Worm (Caenorhabditis elegans) whole organism, L1 larva: Measurements from ENCODE around the gene Y17D7B.4.

Experiments used
- C04F5.9 ChIP-seq: sonication (generic microtip); optimal IDR thresholded peaks from 2 replicates; lab custom pipeline; 2016; ENCODE audit warnings: missing genetic modification characterization, missing compliant biosample characterization
- C16A3.4 ChIP-seq: fragments of 150-350 bp; optimal IDR thresholded peaks from 2 replicates; lab custom pipeline; 2014; ENCODE audit warnings: missing biosample characterization, missing genetic modification characterization
- Y116A8C.19 ChIP-seq: sonication (generic microtip); optimal IDR thresholded peaks from 2 replicates; lab custom pipeline; 2016; ENCODE audit warnings: missing compliant biosample characterization, missing genetic modification characterization, borderline replicate concordance
- aha-1 ChIP-seq: fragments of 150-350 bp; optimal IDR thresholded peaks from 2 replicates; lab custom pipeline; 2014; ENCODE audit warnings: missing biosample characterization, missing genetic modification characterization
- blmp-1 ChIP-seq: fragments of 150-350 bp; optimal IDR thresholded peaks from 2 replicates; lab custom pipeline; 2014; ENCODE audit warnings: missing biosample characterization, missing genetic modification characterization
- ceh-63 ChIP-seq: fragments of 200-800 bp; sonication (Bioruptor generic); optimal IDR thresholded peaks from 2 replicates; lab custom pipeline; 2018; ENCODE audit warnings: mild to moderate bottlenecking, missing genetic modification characterization, missing compliant biosample characterization
- ceh-88 ChIP-seq: fragments of 200-800 bp; sonication (Bioruptor generic); IDR thresholded peaks from 2 replicates; pipeline ENCODE4 v1.3.6; 2022; ENCODE audit warnings: missing genetic modification characterization, missing compliant biosample characterization
- ces-1 ChIP-seq: fragments of 150-350 bp; optimal IDR thresholded peaks from 2 replicates; lab custom pipeline; 2014; ENCODE audit warnings: missing biosample characterization, missing genetic modification reagents, missing genetic modification characterization
- efl-1 ChIP-seq, 4 experiments: fragments of 150-350 bp; optimal IDR thresholded peaks in 3 of 4; peaks in 1 of 4; 1 replicate in 1 of 4; 2 replicates in 3 of 4; lab custom pipeline; 2014; ENCODE audit warnings: missing biosample characterization in 2 of 4, missing genetic modification characterization in 2 of 4, missing genetic modification reagents in 2 of 4
- egl-27 ChIP-seq, 2 experiments: fragments of 150-350 bp in 1 of 2; sonication (generic microtip); optimal IDR thresholded peaks; 3 replicates each; lab custom pipeline; 2017 to 2018; ENCODE audit warnings: missing biosample characterization in 2 of 2, missing genetic modification characterization in 2 of 2, missing genetic modification reagents in 2 of 2
- elt-2 ChIP-seq: sonication (generic microtip); optimal IDR thresholded peaks from 2 replicates; lab custom pipeline; 2016; ENCODE audit warnings: missing genetic modification characterization, mild to moderate bottlenecking, inconsistent platforms, missing compliant biosample characterization, missing genetic modification reagents
- elt-3 ChIP-seq, 6 experiments: fragments of 150-350 bp in 1 of 6; sonication (generic microtip); optimal IDR thresholded peaks; 2 replicates each; lab custom pipeline; 2017 to 2018; ENCODE audit warnings: missing biosample characterization in 6 of 6, missing genetic modification characterization in 6 of 6, inconsistent platforms in 1 of 6
- ets-5 ChIP-seq: fragments of 200-800 bp; sonication (Bioruptor generic); IDR thresholded peaks from 2 replicates; pipeline ENCODE4 v1.3.6; 2022; ENCODE audit warnings: missing genetic modification characterization, missing compliant biosample characterization
- fkh-4 ChIP-seq: sonication (generic microtip); optimal IDR thresholded peaks from 2 replicates; lab custom pipeline; 2016; ENCODE audit warnings: missing compliant biosample characterization, missing genetic modification characterization, borderline replicate concordance
- fkh-8 ChIP-seq: sonication (generic microtip); optimal IDR thresholded peaks from 2 replicates; lab custom pipeline; 2016; ENCODE audit warnings: mild to moderate bottlenecking, missing genetic modification characterization, missing compliant biosample characterization
- grh-1 ChIP-seq: fragments of 200-800 bp; sonication (Bioruptor generic); IDR thresholded peaks from 2 replicates; pipeline ENCODE4 v1.3.6; 2022; ENCODE audit warnings: missing genetic modification reagents, missing genetic modification characterization, missing compliant biosample characterization
- hpl-2 ChIP-seq: fragments of 150-350 bp; optimal IDR thresholded peaks from 2 replicates; lab custom pipeline; 2014; ENCODE audit warnings: missing biosample characterization, missing genetic modification reagents, missing genetic modification characterization
- irx-1 ChIP-seq: sonication (generic microtip); optimal IDR thresholded peaks from 2 replicates; lab custom pipeline; 2016; ENCODE audit warnings: missing genetic modification characterization, missing compliant biosample characterization
- isw-1 ChIP-seq: fragments of 200-800 bp; sonication (Bioruptor generic); IDR thresholded peaks from 2 replicates; pipeline ENCODE4 v1.3.6; 2022; ENCODE audit warnings: missing genetic modification characterization, missing compliant biosample characterization
- jun-1 ChIP-seq: fragments of 150-350 bp; optimal IDR thresholded peaks from 2 replicates; lab custom pipeline; 2014; ENCODE audit warnings: missing biosample characterization, missing genetic modification reagents, missing genetic modification characterization
- lin-13 ChIP-seq: fragments of 150-350 bp; optimal IDR thresholded peaks from 2 replicates; lab custom pipeline; 2014; ENCODE audit warnings: missing biosample characterization, missing genetic modification reagents, missing genetic modification characterization
- lin-14 ChIP-seq: fragments of 200-800 bp; sonication (Bioruptor generic); optimal IDR thresholded peaks from 2 replicates; lab custom pipeline; 2018; ENCODE audit warnings: mild to moderate bottlenecking, missing genetic modification characterization, moderate library complexity, missing compliant biosample characterization
- lin-15B ChIP-seq: fragments of 150-350 bp; sonication (generic microtip); optimal IDR thresholded peaks from 3 replicates; lab custom pipeline; 2014; ENCODE audit warnings: missing biosample characterization, missing genetic modification characterization
- lir-3 ChIP-seq: sonication (generic microtip); optimal IDR thresholded peaks from 2 replicates; lab custom pipeline; 2016; ENCODE audit warnings: mild to moderate bottlenecking, missing genetic modification characterization, moderate library complexity, missing compliant biosample characterization; ENCODE audit not compliant: poor library complexity
- mdl-1 ChIP-seq, 2 experiments: fragments of 150-350 bp; optimal IDR thresholded peaks; 2 replicates each; lab custom pipeline; 2014 to 2017; ENCODE audit warnings: missing biosample characterization in 2 of 2, missing genetic modification characterization in 2 of 2, inconsistent platforms in 1 of 2
- mef-2 ChIP-seq: fragments of 150-350 bp; optimal IDR thresholded peaks from 2 replicates; lab custom pipeline; 2014; ENCODE audit warnings: missing biosample characterization, missing genetic modification characterization
- mep-1 ChIP-seq: fragments of 150-350 bp; optimal IDR thresholded peaks from 2 replicates; lab custom pipeline; 2014; ENCODE audit warnings: missing biosample characterization, missing genetic modification characterization
- nhr-19 ChIP-seq: fragments of 200-800 bp; sonication (Bioruptor generic); conservative IDR thresholded peaks from 2 replicates; pipeline ENCODE4 v1.3.6; 2022; ENCODE audit warnings: missing genetic modification characterization, missing compliant biosample characterization
- nhr-20 ChIP-seq: sonication (generic microtip); optimal IDR thresholded peaks from 2 replicates; lab custom pipeline; 2016; ENCODE audit warnings: mild to moderate bottlenecking, missing genetic modification characterization, missing compliant biosample characterization
- nhr-28 ChIP-seq: fragments of 150-350 bp; optimal IDR thresholded peaks from 2 replicates; lab custom pipeline; 2014; ENCODE audit warnings: missing biosample characterization, missing genetic modification characterization
- nhr-47 ChIP-seq: sonication (generic microtip); optimal IDR thresholded peaks from 2 replicates; lab custom pipeline; 2016; ENCODE audit warnings: mild to moderate bottlenecking, missing genetic modification characterization, moderate library complexity, missing compliant biosample characterization
- nhr-76 ChIP-seq: sonication (generic microtip); optimal IDR thresholded peaks from 2 replicates; lab custom pipeline; 2017; ENCODE audit warnings: missing biosample characterization, missing genetic modification characterization
- nhr-85 ChIP-seq: sonication (generic microtip); peaks from one replicate; lab custom pipeline; 2016; ENCODE audit warnings: missing genetic modification characterization, inconsistent platforms, missing compliant biosample characterization
- pax-3 ChIP-seq: fragments of 200-800 bp; sonication (Bioruptor generic); optimal IDR thresholded peaks from 2 replicates; lab custom pipeline; 2018; ENCODE audit warnings: mild to moderate bottlenecking, missing genetic modification characterization, moderate library complexity, missing compliant biosample characterization
- rnt-1 ChIP-seq: sonication (generic microtip); optimal IDR thresholded peaks from 2 replicates; lab custom pipeline; 2016; ENCODE audit warnings: mild to moderate bottlenecking, missing genetic modification characterization, moderate library complexity, missing compliant biosample characterization
- skn-1 ChIP-seq: fragments of 150-350 bp; optimal IDR thresholded peaks from 2 replicates; lab custom pipeline; 2014; ENCODE audit warnings: missing biosample characterization, missing genetic modification characterization
- snu-23 ChIP-seq: sonication (generic microtip); optimal IDR thresholded peaks from 2 replicates; lab custom pipeline; 2016; ENCODE audit warnings: missing genetic modification characterization, missing compliant biosample characterization
- sup-37 ChIP-seq: fragments of 200-800 bp; sonication (Bioruptor generic); optimal IDR thresholded peaks from 2 replicates; lab custom pipeline; 2018; ENCODE audit warnings: mild to moderate bottlenecking, missing genetic modification characterization, missing compliant biosample characterization
- tbx-2 ChIP-seq: sonication (generic microtip); optimal IDR thresholded peaks from 2 replicates; lab custom pipeline; 2016; ENCODE audit warnings: missing genetic modification characterization, missing compliant biosample characterization
- unc-86 ChIP-seq: sonication (generic microtip); optimal IDR thresholded peaks from 2 replicates; lab custom pipeline; 2016; ENCODE audit warnings: missing genetic modification characterization, missing compliant biosample characterization
- vab-15 ChIP-seq: sonication (generic microtip); optimal IDR thresholded peaks from 2 replicates; lab custom pipeline; 2017; ENCODE audit warnings: missing genotype, mild to moderate bottlenecking, missing genetic modification characterization, missing compliant biosample characterization
- zag-1 ChIP-seq: fragments of 150-350 bp; optimal IDR thresholded peaks from 2 replicates; lab custom pipeline; 2014; ENCODE audit warnings: missing biosample characterization, missing genetic modification characterization
- ztf-11 ChIP-seq, 2 experiments: sonication (generic microtip); optimal IDR thresholded peaks; 2 replicates each; lab custom pipeline; 2016 to 2017; ENCODE audit warnings: missing genetic modification characterization in 2 of 2, missing biosample characterization in 1 of 2, missing compliant biosample characterization in 1 of 2

Y17D7B.4 gene

DNA sequence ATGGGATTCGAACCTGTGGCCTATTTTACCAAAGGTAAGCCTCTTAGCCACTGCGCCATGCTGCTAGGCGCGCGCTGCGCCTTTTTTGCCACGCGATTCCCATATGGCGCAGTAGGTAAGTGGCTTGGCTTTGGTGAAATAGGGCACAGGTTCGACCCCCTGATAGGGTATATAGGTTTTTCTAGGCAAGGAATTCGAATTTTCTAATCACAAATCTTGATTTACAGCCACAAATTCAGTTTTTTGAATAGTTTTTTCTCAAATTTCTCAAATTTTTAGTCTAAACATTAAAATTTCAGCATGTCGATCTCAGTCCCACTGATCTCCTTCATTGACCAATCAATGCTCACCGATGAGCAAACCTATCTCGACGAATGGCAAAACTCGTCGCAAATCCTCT is 34.2 kb upstream of the Y17D7B.4 start, which contains the start of gene C54E10.3:
TSS of gene C54E10.3 (plus strand) at position 301 of the 400 bp plus-strand sequence.
- TF ChIP-seq fkh-8: no peak
- TF ChIP-seq grh-1 (GFP tag; lab: Robert Waterston, UW): no peak
- TF ChIP-seq Y116A8C.19 (tag; lab: Kevin White, UChicago): no peak
- TF ChIP-seq nhr-28: no peak
- no peak for TF ChIP-seq blmp-1 (tag; lab: Kevin White, UChicago)
- TF ChIP-seq aha-1: no peak
- TF ChIP-seq tbx-2 (tag; lab: Kevin White, UChicago): no peak
- TF ChIP-seq C16A3.4 (tag; lab: Kevin White, UChicago): no peak
- no peak for TF ChIP-seq lin-13
- TF ChIP-seq lir-3 (tag; lab: Kevin White, UChicago): no peak
- TF ChIP-seq unc-86 (tag; lab: Kevin White, UChicago): no peak
- no peak for TF ChIP-seq lin-15B (tag; lab: Kevin White, UChicago)
- no peak for TF ChIP-seq ceh-63 (GFP tag; lab: Kevin White, UChicago)
- no peak for TF ChIP-seq nhr-76 (tag; lab: Kevin White, UChicago)
- no peak for TF ChIP-seq ets-5 (GFP tag; lab: Robert Waterston, UW)

DNA sequence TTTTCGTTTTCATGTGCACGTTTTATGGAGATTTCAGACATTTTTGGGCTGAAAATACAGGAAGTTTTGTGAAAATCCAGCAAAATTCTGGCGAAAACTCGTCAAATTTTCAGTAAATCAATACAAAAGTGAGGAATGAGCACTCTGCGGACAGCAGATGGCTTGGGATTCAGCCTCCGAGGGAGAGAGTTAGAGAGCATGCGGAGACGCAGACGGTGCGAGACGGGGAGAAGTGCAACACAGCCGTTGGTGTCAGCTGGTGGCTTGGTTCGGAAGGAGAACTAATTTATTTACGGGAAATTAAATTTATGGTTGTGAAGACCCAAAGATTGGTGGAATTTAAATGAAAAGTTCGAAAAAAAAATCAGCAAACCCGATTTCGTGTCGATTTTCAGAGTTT is 32.1 kb upstream of the Y17D7B.4 start, which contains the start of gene C54E10.6:
TSS of gene C54E10.6 (minus strand) at position 109 of the 400 bp plus-strand sequence.
- peak; percentile 9 for TF ChIP-seq nhr-47 (tag; lab: Kevin White, UChicago)
- peak in 1 of 2 experiments; percentile 5 for TF ChIP-seq efl-1 (optimal IDR thresholded peaks at IDR 0.05; lab: Kevin White, UChicago)
- TF ChIP-seq efl-1 (GFP tag; optimal IDR thresholded peaks at IDR 0.05 in 1 of 2; lab: Kevin White, UChicago): no peak
- TF ChIP-seq rnt-1 (tag; lab: Kevin White, UChicago): peak; percentile 60
- TF ChIP-seq Y116A8C.19 (tag; lab: Kevin White, UChicago): no peak
- TF ChIP-seq tbx-2 (tag; lab: Kevin White, UChicago): peak; percentile 18
- no peak for TF ChIP-seq mef-2 (tag; lab: Kevin White, UChicago)
- no peak for TF ChIP-seq grh-1 (GFP tag; lab: Robert Waterston, UW)
- TF ChIP-seq blmp-1 (tag; lab: Kevin White, UChicago): no peak
- no peak for TF ChIP-seq nhr-76 (tag; lab: Kevin White, UChicago)
- no peak for TF ChIP-seq mdl-1 (tag; optimal IDR thresholded peaks at IDR 0.05; lab: Kevin White, UChicago)
- no peak for TF ChIP-seq egl-27 (tag; optimal IDR thresholded peaks at IDR 0.05; lab: Kevin White, UChicago)
- TF ChIP-seq ces-1 (GFP tag; lab: Kevin White, UChicago): no peak
- TF ChIP-seq elt-2 (tag; lab: Kevin White, UChicago): no peak
- TF ChIP-seq C04F5.9 (tag; lab: Kevin White, UChicago): no peak
- TF ChIP-seq ztf-11 (tag; optimal IDR thresholded peaks at IDR 0.05; lab: Kevin White, UChicago): peak in 1 of 2 experiments; percentile 23
- peak; percentile 46 for TF ChIP-seq lin-14 (GFP tag; lab: Kevin White, UChicago)
- 0 out of 2 replicates have a peak, but pooled peaks have one; percentile 11 for TF ChIP-seq nhr-19 (GFP tag; lab: Robert Waterston, UW)
- TF ChIP-seq snu-23 (GFP tag; lab: Kevin White, UChicago): peak; percentile 16
- no peak for TF ChIP-seq fkh-4 (tag; lab: Kevin White, UChicago)
- TF ChIP-seq mep-1 (tag; lab: Kevin White, UChicago): no peak
- TF ChIP-seq irx-1 (tag; lab: Kevin White, UChicago): no peak

DNA sequence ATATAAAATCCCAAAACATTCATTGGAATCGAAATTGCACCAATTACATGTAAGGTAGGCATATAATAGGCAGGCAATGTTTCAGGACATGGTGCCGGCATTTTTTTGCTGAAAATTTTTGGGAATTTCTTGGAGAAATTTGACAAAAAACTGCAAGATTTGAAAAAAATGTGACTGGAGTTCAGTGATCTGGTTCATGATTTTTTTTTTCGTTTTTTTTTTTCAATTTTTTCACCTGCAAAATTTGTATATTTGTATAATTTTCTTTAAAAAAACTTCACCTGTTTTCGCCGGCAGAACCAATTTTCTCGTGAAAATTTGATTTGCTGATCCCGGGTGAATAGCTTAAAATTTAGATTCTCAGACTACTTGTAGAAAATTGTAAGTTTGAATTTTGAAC is 29.9 kb upstream of the Y17D7B.4 start, which contains the start of gene sri-10:
TSS of gene sri-10 (minus strand) at position 101 of the 400 bp plus-strand sequence.
- no peak for TF ChIP-seq skn-1 (tag; lab: Kevin White, UChicago)
- no peak for TF ChIP-seq nhr-20 (tag; lab: Kevin White, UChicago)
- TF ChIP-seq isw-1 (GFP tag; lab: Robert Waterston, UW): no peak
- TF ChIP-seq hpl-2 (GFP tag; lab: Kevin White, UChicago): no peak
- TF ChIP-seq egl-27 (tag; optimal IDR thresholded peaks at IDR 0.05; lab: Kevin White, UChicago): no peak
- TF ChIP-seq jun-1 (tag; lab: Kevin White, UChicago): no peak
- no peak for TF ChIP-seq ceh-88 (GFP tag; lab: Robert Waterston, UW)
- TF ChIP-seq nhr-85 (tag; lab: Kevin White, UChicago): no peak
- no peak for TF ChIP-seq grh-1 (GFP tag; lab: Robert Waterston, UW)
- no peak for TF ChIP-seq sup-37 (GFP tag; lab: Kevin White, UChicago)
- no peak for TF ChIP-seq zag-1 (tag; lab: Kevin White, UChicago)
- TF ChIP-seq pax-3 (tag; lab: Kevin White, UChicago): no peak
- no peak for TF ChIP-seq vab-15 (tag; lab: Kevin White, UChicago)
- no peak for TF ChIP-seq elt-2 (tag; lab: Kevin White, UChicago)
- no peak for TF ChIP-seq elt-3 (tag; optimal IDR thresholded peaks at IDR 0.05; lab: Kevin White, UChicago)
- TF ChIP-seq, all 84 proteins: peak for 0
